Worm (Caenorhabditis elegans): ENCODE measurements around the gene C17C3.6.

C17C3.6 gene

DNA sequence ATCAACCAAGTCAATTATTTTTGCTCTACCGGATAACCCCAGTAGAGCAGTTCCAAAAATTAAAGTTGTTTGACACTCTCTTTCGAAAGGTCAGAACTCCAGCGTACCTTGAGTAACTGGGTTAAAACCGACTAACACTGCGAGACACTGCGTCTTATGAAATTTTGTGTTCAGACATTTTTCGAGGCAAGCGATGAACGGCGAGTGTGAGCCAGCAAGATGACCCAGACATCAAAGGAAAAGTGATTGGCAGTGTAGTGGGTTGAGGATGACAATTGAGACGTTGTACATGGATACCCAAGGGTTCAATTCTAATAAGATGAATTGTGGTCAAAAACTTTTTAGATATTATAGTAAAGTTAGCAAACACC, 5.7 kb upstream of the C17C3.6 start (continued):
- TF ChIP-seq zfp-2 (tag; optimal IDR thresholded peaks at IDR 0.05) (no peak), zip-11 (GFP tag; IDR thresholded peaks at IDR 0.05) (no peak), attf-4 (tag; optimal IDR thresholded peaks at IDR 0.05) (no peak), php-3 (GFP tag; IDR thresholded peaks at IDR 0.05) (peak; percentile 36; the same call in 1 of the 2 replicates), lin-1 (GFP tag; IDR thresholded peaks at IDR 0.05) (peak; percentile 59; the same call in 1 of the 2 replicates), spr-1 (tag; optimal IDR thresholded peaks at IDR 0.05) (no peak), ceh-28 (tag; optimal IDR thresholded peaks at IDR 0.05) (no peak), dmd-9 (GFP tag; IDR thresholded peaks at IDR 0.05) (peak; percentile 62; the same call in 1 of the 2 replicates), ceh-82 (tag; optimal IDR thresholded peaks at IDR 0.05) (no peak), saeg-2 (GFP tag; IDR thresholded peaks at IDR 0.05) (peak; percentile 47; the same call in 1 of the 2 replicates), dmd-8 (GFP tag; IDR thresholded peaks at IDR 0.05) (0 out of 2 replicates have a peak, but pooled peaks have one; percentile 4), daf-16 (GFP tag; optimal IDR thresholded peaks at IDR 0.05) (peak in 1 of 2 experiments; percentile 76), daf-16 (tag; optimal IDR thresholded peaks at IDR 0.05) (peak; percentile 81), unc-130 (GFP tag; optimal IDR thresholded peaks at IDR 0.05) (no peak), ces-1 (GFP tag; optimal IDR thresholded peaks at IDR 0.05) (no peak), snpc-1.2 (GFP tag; IDR thresholded peaks at IDR 0.05) (no peak), Y5F2A.4 (GFP tag; optimal IDR thresholded peaks at IDR 0.05) (no peak), mxl-2 (GFP tag; conservative IDR thresholded peaks at IDR 0.05) (peak; percentile 60; the same call in 1 of the 2 replicates), F49E8.2 (tag; optimal IDR thresholded peaks at IDR 0.05; ENCODE audit: borderline replicate concordance) (no peak), hlh-11 (tag; optimal IDR thresholded peaks at IDR 0.05) (peak; percentile 77), mes-2 (tag; optimal IDR thresholded peaks at IDR 0.05; ENCODE audit: poor library complexity, severe bottlenecking) (peak; percentile 81), egl-27 (tag; optimal IDR thresholded peaks at IDR 0.05) (peak; percentile 48), zip-2 (tag; optimal IDR thresholded peaks at IDR 0.05) (no peak), lim-7 (GFP tag; IDR thresholded peaks at IDR 0.05) (no peak), nhr-77 (tag; optimal IDR thresholded peaks at IDR 0.05) (peak; percentile 15), zfp-3 (GFP tag; conservative IDR thresholded peaks at IDR 0.05) (no peak), unc-62 (GFP tag; optimal IDR thresholded peaks at IDR 0.05 in 1 of 2) (peak in 1 of 2 experiments; percentile 95), unc-62 (tag; optimal IDR thresholded peaks at IDR 0.05) (no peak), lsy-2 (tag; optimal IDR thresholded peaks at IDR 0.05) (peak; percentile 0 to 83), F26F4.8 (GFP tag; conservative IDR thresholded peaks at IDR 0.05) (no peak), ceh-62 (tag; optimal IDR thresholded peaks at IDR 0.05) (no peak), hlh-30 (tag; optimal IDR thresholded peaks at IDR 0.05; ENCODE audit: insufficient read depth) (peak; percentile 33), skn-1 (tag; optimal IDR thresholded peaks at IDR 0.05) (no peak), T20F7.1 (GFP tag; optimal IDR thresholded peaks at IDR 0.05) (no peak), nhr-10 (tag; optimal IDR thresholded peaks at IDR 0.05) (peak; percentile 72), daf-19 (GFP tag; conservative IDR thresholded peaks at IDR 0.05) (no peak), ama-1 (optimal IDR thresholded peaks at IDR 0.05) (peak; percentile 99), tag-97 (GFP tag; IDR thresholded peaks at IDR 0.05) (no peak), nhr-76 (tag; optimal IDR thresholded peaks at IDR 0.05) (no peak), spr-3 (GFP tag; optimal IDR thresholded peaks at IDR 0.05) (no peak), nhr-41 (GFP tag; IDR thresholded peaks at IDR 0.05) (peak; percentile 46; the same call in 1 of the 2 replicates), cey-2 (tag; optimal IDR thresholded peaks at IDR 0.05; ENCODE audit: borderline replicate concordance, insufficient read depth) (no peak), madf-9 (GFP tag; conservative IDR thresholded peaks at IDR 0.05) (peak; percentile 63; the same call in 1 of the 2 replicates), Y48G9A.11 (GFP tag; IDR thresholded peaks at IDR 0.05) (no peak), nhr-25 (tag; optimal IDR thresholded peaks at IDR 0.05; ENCODE audit: borderline replicate concordance, insufficient read depth) (no peak), mep-1 (tag; optimal IDR thresholded peaks at IDR 0.05) (peak; percentile 76), rbr-2 (tag; optimal IDR thresholded peaks at IDR 0.05) (no peak), nhr-111 (GFP tag; optimal IDR thresholded peaks at IDR 0.05) (no peak), lin-15B (tag; optimal IDR thresholded peaks at IDR 0.05) (no peak), nhr-28 (tag; optimal IDR thresholded peaks at IDR 0.05) (peak; percentile 71), hif-1 (tag; optimal IDR thresholded peaks at IDR 0.05) (peak in 1 of 2 experiments; percentile 34)

All from whole organism, L4 larva.